Worm (Caenorhabditis elegans) whole organism, L2 larva: ENCODE results near the gene gab-1.

Experiments used
- F13H6.1 ChIP-seq: sonication (generic microtip); optimal IDR thresholded peaks from 2 replicates; lab custom pipeline; 2016; ENCODE audit warnings: missing genetic modification characterization, missing compliant biosample characterization
- Y55F3AM.14 ChIP-seq: fragments of 200-800 bp; sonication (Bioruptor generic); optimal IDR thresholded peaks from 2 replicates; lab custom pipeline; 2018; ENCODE audit warnings: mild to moderate bottlenecking, missing genetic modification characterization, missing compliant biosample characterization
- alr-1 ChIP-seq: fragments of 150-350 bp; optimal IDR thresholded peaks from 2 replicates; lab custom pipeline; 2014; ENCODE audit warnings: missing biosample characterization, missing genetic modification characterization
- blmp-1 ChIP-seq: sonication (generic microtip); optimal IDR thresholded peaks from 2 replicates; lab custom pipeline; 2017; ENCODE audit warnings: missing genetic modification characterization, mild to moderate bottlenecking, missing compliant biosample characterization, antibody characterized with exemption, moderate library complexity; ENCODE audit not compliant: insufficient read depth
- ceh-82 ChIP-seq: fragments of 150-350 bp; optimal IDR thresholded peaks from 2 replicates; lab custom pipeline; 2014; ENCODE audit warnings: missing biosample characterization, missing genetic modification characterization
- dmd-4 ChIP-seq: sonication (generic microtip); optimal IDR thresholded peaks from 2 replicates; lab custom pipeline; 2017; ENCODE audit warnings: missing biosample characterization, missing genetic modification characterization
- egl-27 ChIP-seq: sonication (generic microtip); optimal IDR thresholded peaks from 3 replicates; lab custom pipeline; 2017; ENCODE audit warnings: missing biosample characterization, missing genetic modification reagents, missing genetic modification characterization
- elt-1 ChIP-seq: fragments of 150-350 bp; optimal IDR thresholded peaks from 2 replicates; lab custom pipeline; 2014; ENCODE audit warnings: missing biosample characterization, missing genetic modification characterization
- elt-3 ChIP-seq: sonication (generic microtip); optimal IDR thresholded peaks from 2 replicates; lab custom pipeline; 2017; ENCODE audit warnings: missing biosample characterization, missing genetic modification characterization
- fos-1 ChIP-seq: fragments of 150-350 bp; optimal IDR thresholded peaks from 2 replicates; lab custom pipeline; 2014; ENCODE audit warnings: missing biosample characterization, missing genetic modification characterization
- gmeb-1 ChIP-seq: fragments of 150-350 bp; optimal IDR thresholded peaks from 2 replicates; lab custom pipeline; 2014; ENCODE audit warnings: missing biosample characterization, missing genetic modification characterization
- lin-11 ChIP-seq: fragments of 150-350 bp; sonication (generic microtip); optimal IDR thresholded peaks from 2 replicates; lab custom pipeline; 2014; ENCODE audit warnings: missing biosample characterization, missing genetic modification characterization, inconsistent platforms, mixed read lengths
- lsy-2 ChIP-seq, 2 experiments: fragments of 150-350 bp in 1 of 2; sonication (generic microtip) in 1 of 2; optimal IDR thresholded peaks; 2 replicates each; lab custom pipeline; 2014 to 2017; ENCODE audit warnings: missing biosample characterization in 2 of 2, missing genetic modification characterization in 2 of 2
- nhr-10 ChIP-seq: sonication (generic microtip); optimal IDR thresholded peaks from 2 replicates; lab custom pipeline; 2017; ENCODE audit warnings: missing biosample characterization, missing genetic modification characterization
- nhr-11 ChIP-seq: fragments of 150-350 bp; optimal IDR thresholded peaks from 2 replicates; lab custom pipeline; 2014; ENCODE audit warnings: missing biosample characterization, missing genetic modification characterization
- nhr-12 ChIP-seq: fragments of 150-350 bp; optimal IDR thresholded peaks from 2 replicates; lab custom pipeline; 2014; ENCODE audit warnings: missing biosample characterization, missing genetic modification characterization
- nhr-21 ChIP-seq: fragments of 150-350 bp; optimal IDR thresholded peaks from 2 replicates; lab custom pipeline; 2014; ENCODE audit warnings: missing biosample characterization, missing genetic modification characterization
- nhr-237 ChIP-seq: fragments of 150-350 bp; optimal IDR thresholded peaks from 2 replicates; lab custom pipeline; 2014; ENCODE audit warnings: missing biosample characterization, missing genetic modification characterization
- nhr-25 ChIP-seq: fragments of 150-350 bp; sonication (generic microtip); optimal IDR thresholded peaks from 3 replicates; lab custom pipeline; 2014; ENCODE audit warnings: missing biosample characterization, missing genetic modification characterization
- nhr-6 ChIP-seq: fragments of 150-350 bp; optimal IDR thresholded peaks from 2 replicates; lab custom pipeline; 2014; ENCODE audit warnings: missing biosample characterization, missing genetic modification characterization
- nhr-77 ChIP-seq: fragments of 150-350 bp; optimal IDR thresholded peaks from 2 replicates; lab custom pipeline; 2014; ENCODE audit warnings: missing biosample characterization, missing genetic modification characterization
- peb-1 ChIP-seq: fragments of 150-350 bp; optimal IDR thresholded peaks from 2 replicates; lab custom pipeline; 2014; ENCODE audit warnings: missing biosample characterization, missing genetic modification characterization
- sem-4 ChIP-seq: fragments of 150-350 bp; optimal IDR thresholded peaks from 2 replicates; lab custom pipeline; 2014; ENCODE audit warnings: missing biosample characterization, missing genetic modification reagents, missing genetic modification characterization
- skn-1 ChIP-seq: sonication (generic microtip); optimal IDR thresholded peaks from 2 replicates; lab custom pipeline; 2017; ENCODE audit warnings: missing biosample characterization, missing genetic modification characterization
- sma-3 ChIP-seq: sonication (generic microtip); optimal IDR thresholded peaks from 2 replicates; lab custom pipeline; 2016; ENCODE audit warnings: missing genetic modification reagents, missing genetic modification characterization, missing compliant biosample characterization
- unc-39 ChIP-seq: fragments of 150-350 bp; optimal IDR thresholded peaks from 2 replicates; lab custom pipeline; 2014; ENCODE audit warnings: missing biosample characterization, missing genetic modification characterization
- unc-55 ChIP-seq: fragments of 150-350 bp; sonication (generic microtip); optimal IDR thresholded peaks from 3 replicates; lab custom pipeline; 2014; ENCODE audit warnings: missing biosample characterization, missing genetic modification reagents, missing genetic modification characterization
- unc-62 ChIP-seq: fragments of 150-350 bp; optimal IDR thresholded peaks from 2 replicates; lab custom pipeline; 2014; ENCODE audit warnings: missing biosample characterization, missing genetic modification reagents, missing genetic modification characterization
- zag-1 ChIP-seq: fragments of 150-350 bp; optimal IDR thresholded peaks from 2 replicates; lab custom pipeline; 2014; ENCODE audit warnings: missing biosample characterization, missing genetic modification characterization
- ztf-11 ChIP-seq: sonication (generic microtip); optimal IDR thresholded peaks from 2 replicates; lab custom pipeline; 2017; ENCODE audit warnings: missing biosample characterization, missing genetic modification characterization

The gab-1 gene

ce11 chrIII:12743515-12743914 lies 36.0 kb downstream of the gab-1 start:
- TF ChIP-seq egl-27 (tag; lab: Kevin White, UChicago) (no peak), nhr-237 (tag; lab: Kevin White, UChicago) (no peak), elt-3 (tag; lab: Kevin White, UChicago) (no peak), nhr-77 (tag; lab: Kevin White, UChicago) (no peak), lsy-2 (tag; optimal IDR thresholded peaks at IDR 0.05; lab: Kevin White, UChicago) (no peak)

ce11 chrIII:12740313-12740712 lies 39.2 kb downstream of the gab-1 start:
- TF ChIP-seq nhr-21 (tag; lab: Kevin White, UChicago) (no peak), nhr-6 (no peak), F13H6.1 (tag; lab: Kevin White, UChicago) (no peak), skn-1 (tag; lab: Kevin White, UChicago) (no peak), unc-55 (no peak), nhr-10 (tag; lab: Kevin White, UChicago) (no peak), fos-1 (tag; lab: Kevin White, UChicago) (no peak), unc-62 (GFP tag; lab: Kevin White, UChicago) (no peak), alr-1 (tag; lab: Kevin White, UChicago) (no peak), elt-3 (tag; lab: Kevin White, UChicago) (no peak), nhr-11 (no peak), nhr-12 (tag; lab: Kevin White, UChicago) (no peak), nhr-25 (no peak), ceh-82 (tag; lab: Kevin White, UChicago) (no peak), egl-27 (tag; lab: Kevin White, UChicago) (no peak), Y55F3AM.14 (GFP tag; lab: Kevin White, UChicago) (no peak), nhr-77 (tag; lab: Kevin White, UChicago) (no peak), sem-4 (tag; lab: Kevin White, UChicago) (no peak)

DNA sequence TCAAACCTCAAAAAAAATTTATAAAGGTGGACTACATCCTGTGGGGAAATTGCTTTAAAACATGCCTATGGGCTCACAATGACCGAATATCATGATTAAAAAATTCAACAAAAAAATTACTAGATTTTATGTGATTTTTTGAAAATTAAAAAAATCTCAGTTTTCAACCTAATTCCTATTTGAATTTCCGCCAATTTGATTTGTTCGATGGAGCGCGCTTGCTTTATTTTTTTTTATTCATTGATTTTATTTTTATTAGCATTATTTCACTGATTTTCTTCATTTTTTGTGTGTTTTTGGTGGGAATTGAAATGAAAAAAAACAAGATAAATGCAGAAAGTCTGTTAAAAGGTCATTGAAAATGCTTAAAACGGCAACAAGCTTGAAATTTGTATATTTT lies 40.6 kb downstream of the gab-1 start:
- TF ChIP-seq ztf-11 (tag; lab: Kevin White, UChicago) = no peak
- peak; percentile 50 for TF ChIP-seq gmeb-1 (tag; lab: Kevin White, UChicago)
- TF ChIP-seq skn-1 (tag; lab: Kevin White, UChicago) = no peak
- TF ChIP-seq peb-1 (tag; lab: Kevin White, UChicago) = no peak
- no peak for TF ChIP-seq zag-1 (tag; lab: Kevin White, UChicago)
- TF ChIP-seq nhr-21 (tag; lab: Kevin White, UChicago) = no peak
- TF ChIP-seq nhr-11 = no peak
- TF ChIP-seq nhr-12 (tag; lab: Kevin White, UChicago) = no peak
- TF ChIP-seq nhr-6 = no peak

DNA sequence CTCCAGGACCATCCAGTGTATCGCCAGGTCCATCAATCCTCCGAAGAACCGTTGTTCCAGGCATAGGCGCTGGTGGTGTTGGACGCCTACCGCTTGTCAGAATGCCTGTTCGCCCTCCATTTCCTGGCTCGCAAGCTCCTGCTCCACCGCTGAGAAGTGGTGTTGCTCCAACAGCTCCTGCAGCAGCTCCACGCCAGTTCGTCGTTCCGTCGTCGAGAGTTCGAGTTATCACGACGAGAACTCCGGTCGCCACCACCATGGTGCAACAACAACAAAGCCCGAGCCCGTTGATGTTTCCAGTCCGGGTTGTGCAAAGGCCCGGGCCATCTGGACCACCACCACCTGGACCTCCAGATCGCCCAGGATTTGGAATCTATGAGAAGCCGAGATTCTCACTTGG lies 51.4 kb downstream of the gab-1 start:
- no peak for TF ChIP-seq lin-11 (tag; lab: Kevin White, UChicago)
- TF ChIP-seq skn-1 (tag; lab: Kevin White, UChicago) = no peak
- TF ChIP-seq gmeb-1 (tag; lab: Kevin White, UChicago) = no peak
- no peak for TF ChIP-seq blmp-1 (tag; lab: Kevin White, UChicago)
- no peak for TF ChIP-seq elt-1
- no peak for TF ChIP-seq dmd-4 (tag; lab: Kevin White, UChicago)
- TF ChIP-seq unc-39 (tag; lab: Kevin White, UChicago) = no peak
- no peak for TF ChIP-seq nhr-237 (tag; lab: Kevin White, UChicago)
- no peak for TF ChIP-seq lsy-2 (tag; optimal IDR thresholded peaks at IDR 0.05; lab: Kevin White, UChicago)
- TF ChIP-seq nhr-21 (tag; lab: Kevin White, UChicago) = no peak
- TF ChIP-seq fos-1 (tag; lab: Kevin White, UChicago) = no peak
- TF ChIP-seq sma-3 = no peak
- TF ChIP-seq sem-4 (tag; lab: Kevin White, UChicago) = no peak
